Worm (Caenorhabditis elegans) whole organism, L4 larva: ENCODE measurements around the gene ZK1320.9.

Experiments used
- F10B5.3 ChIP-seq: sonication (generic microtip); optimal IDR thresholded peaks from 2 replicates; lab custom pipeline; 2016; ENCODE audit warnings: mild to moderate bottlenecking, missing genetic modification characterization, missing compliant biosample characterization
- F37D6.2 ChIP-seq: sonication (generic microtip); optimal IDR thresholded peaks from 2 replicates; lab custom pipeline; 2016; ENCODE audit warnings: mild to moderate bottlenecking, missing genetic modification characterization, missing compliant biosample characterization
- T20F7.1 ChIP-seq: fragments of 200-800 bp; sonication (Bioruptor generic); optimal IDR thresholded peaks from 2 replicates; lab custom pipeline; 2018; ENCODE audit warnings: mild to moderate bottlenecking, missing genetic modification characterization, missing compliant biosample characterization
- T26A8.4 ChIP-seq: fragments of 200-800 bp; sonication (Bioruptor generic); IDR thresholded peaks from 2 replicates; pipeline ENCODE4 v1.3.6; 2022; ENCODE audit warnings: missing genetic modification characterization, missing compliant biosample characterization
- Y105C5A.15 ChIP-seq: fragments of 200-800 bp; sonication (Bioruptor generic); IDR thresholded peaks from 2 replicates; pipeline ENCODE4 v1.3.6; 2022; ENCODE audit warnings: missing genetic modification characterization, missing compliant biosample characterization
- ZK337.2 ChIP-seq: fragments of 200-800 bp; sonication (Bioruptor generic); IDR thresholded peaks from 2 replicates; pipeline ENCODE4 v1.3.6; 2022; ENCODE audit warnings: missing genetic modification reagents, missing genetic modification characterization, missing compliant biosample characterization
- aha-1 ChIP-seq: fragments of 150-350 bp; peaks from one replicate; lab custom pipeline; 2014; ENCODE audit warnings: missing biosample characterization, missing genetic modification characterization
- ceh-20 ChIP-seq: fragments of 200-800 bp; sonication (Bioruptor generic); IDR thresholded peaks from 2 replicates; pipeline ENCODE4 v1.3.6; 2022; ENCODE audit warnings: missing genetic modification reagents, missing genetic modification characterization, missing compliant biosample characterization
- ceh-44 ChIP-seq: fragments of 200-800 bp; sonication (Bioruptor generic); IDR thresholded peaks from 2 replicates; pipeline ENCODE4 v1.3.6; 2022; ENCODE audit warnings: missing genetic modification reagents, missing genetic modification characterization, missing compliant biosample characterization
- cey-2 ChIP-seq: sonication (generic microtip); optimal IDR thresholded peaks from 3 replicates; lab custom pipeline; 2017; ENCODE audit warnings: missing genetic modification characterization, mild to moderate bottlenecking, missing compliant biosample characterization, antibody characterized with exemption, borderline replicate concordance; ENCODE audit not compliant: insufficient read depth
- daf-16 ChIP-seq, 3 experiments: sonication (generic microtip); optimal IDR thresholded peaks; 2 replicates each; lab custom pipeline; 2016 to 2017; ENCODE audit warnings: missing genetic modification characterization in 3 of 3, missing genetic modification reagents in 3 of 3, mild to moderate bottlenecking in 2 of 3, missing compliant biosample characterization in 2 of 3, missing biosample characterization in 1 of 3, moderate library complexity in 1 of 3
- dmd-8 ChIP-seq: fragments of 200-800 bp; sonication (Bioruptor generic); IDR thresholded peaks from 2 replicates; pipeline ENCODE4 v1.3.6; 2022; ENCODE audit warnings: missing genetic modification characterization, missing compliant biosample characterization
- dmd-9 ChIP-seq: fragments of 200-800 bp; sonication (Bioruptor generic); IDR thresholded peaks from 2 replicates; pipeline ENCODE4 v1.3.6; 2022; ENCODE audit warnings: missing genetic modification reagents, missing genetic modification characterization, missing compliant biosample characterization
- dpl-1 ChIP-seq: fragments of 150-350 bp; optimal IDR thresholded peaks from 2 replicates; lab custom pipeline; 2014; ENCODE audit warnings: missing biosample characterization, missing genetic modification reagents, missing genetic modification characterization
- egl-43 ChIP-seq: fragments of 200-800 bp; sonication (Bioruptor generic); IDR thresholded peaks from 2 replicates; pipeline ENCODE4 v1.3.6; 2022; ENCODE audit warnings: missing genetic modification reagents, missing genetic modification characterization, missing compliant biosample characterization
- fos-1 ChIP-seq: fragments of 150-350 bp; optimal IDR thresholded peaks from 2 replicates; lab custom pipeline; 2014; ENCODE audit warnings: missing biosample characterization, missing genetic modification characterization
- hif-1 ChIP-seq, 2 experiments: sonication (generic microtip); optimal IDR thresholded peaks; 2 replicates each; lab custom pipeline; 2016 to 2017; ENCODE audit warnings: missing compliant biosample characterization in 2 of 2, missing genetic modification characterization in 2 of 2, missing genetic modification reagents in 2 of 2, missing genotype in 2 of 2, mild to moderate bottlenecking in 1 of 2
- hlh-11 ChIP-seq: fragments of 200-800 bp; sonication (Bioruptor generic); optimal IDR thresholded peaks from 2 replicates; lab custom pipeline; 2018; ENCODE audit warnings: mild to moderate bottlenecking, missing genetic modification characterization, missing compliant biosample characterization
- hlh-30 ChIP-seq: sonication (generic microtip); optimal IDR thresholded peaks from 2 replicates; lab custom pipeline; 2017; ENCODE audit warnings: antibody characterized with exemption, mild to moderate bottlenecking, missing genetic modification characterization, missing compliant biosample characterization; ENCODE audit not compliant: insufficient read depth
- jun-1 ChIP-seq: fragments of 150-350 bp; optimal IDR thresholded peaks from 2 replicates; lab custom pipeline; 2014; ENCODE audit warnings: missing biosample characterization, missing genetic modification reagents, missing genetic modification characterization
- lin-13 ChIP-seq: fragments of 150-350 bp; optimal IDR thresholded peaks from 2 replicates; lab custom pipeline; 2014; ENCODE audit warnings: missing biosample characterization, missing genetic modification reagents, missing genetic modification characterization
- lin-29 ChIP-seq: fragments of 200-800 bp; sonication (Bioruptor generic); IDR thresholded peaks from 2 replicates; pipeline ENCODE4 v1.3.6; 2022; ENCODE audit warnings: missing genetic modification reagents, missing genetic modification characterization, missing compliant biosample characterization
- lin-38 ChIP-seq: fragments of 200-800 bp; sonication (Bioruptor generic); IDR thresholded peaks from 2 replicates; pipeline ENCODE4 v1.3.6; 2022; ENCODE audit warnings: missing genetic modification reagents, missing genetic modification characterization, missing compliant biosample characterization
- lsy-2 ChIP-seq, 2 experiments: fragments of 150-350 bp in 1 of 2; sonication (generic microtip) in 1 of 2; optimal IDR thresholded peaks; 2 replicates each; lab custom pipeline; 2014 to 2017; ENCODE audit warnings: missing biosample characterization in 2 of 2, missing genetic modification characterization in 2 of 2
- mdt-29 ChIP-seq: fragments of 200-800 bp; sonication (Bioruptor generic); IDR thresholded peaks from 2 replicates; pipeline ENCODE4 v1.3.6; 2022; ENCODE audit warnings: missing genetic modification reagents, missing genetic modification characterization, missing compliant biosample characterization
- mep-1 ChIP-seq: fragments of 150-350 bp; sonication (generic microtip); optimal IDR thresholded peaks from 3 replicates; lab custom pipeline; 2014; ENCODE audit warnings: missing biosample characterization, missing genetic modification characterization
- mes-2 ChIP-seq: sonication (generic microtip); optimal IDR thresholded peaks from 2 replicates; lab custom pipeline; 2016; ENCODE audit warnings: missing genotype, mild to moderate bottlenecking, missing genetic modification characterization, missing compliant biosample characterization; ENCODE audit not compliant: poor library complexity, severe bottlenecking
- nhr-10 ChIP-seq: fragments of 150-350 bp; optimal IDR thresholded peaks from 2 replicates; lab custom pipeline; 2014; ENCODE audit warnings: missing biosample characterization, missing genetic modification characterization
- nhr-102 ChIP-seq: sonication (generic microtip); optimal IDR thresholded peaks from 2 replicates; lab custom pipeline; 2016; ENCODE audit warnings: mild to moderate bottlenecking, missing genetic modification characterization, moderate library complexity, missing compliant biosample characterization
- nhr-28 ChIP-seq: fragments of 150-350 bp; optimal IDR thresholded peaks from 2 replicates; lab custom pipeline; 2014; ENCODE audit warnings: missing biosample characterization, missing genetic modification characterization
- nhr-41 ChIP-seq: fragments of 200-800 bp; sonication (Bioruptor generic); IDR thresholded peaks from 2 replicates; pipeline ENCODE4 v1.3.6; 2022; ENCODE audit warnings: missing genetic modification reagents, missing genetic modification characterization, missing compliant biosample characterization
- nhr-48 ChIP-seq: sonication (generic microtip); optimal IDR thresholded peaks from 2 replicates; lab custom pipeline; 2016; ENCODE audit warnings: mild to moderate bottlenecking, missing genetic modification characterization, missing compliant biosample characterization
- nhr-6 ChIP-seq: fragments of 150-350 bp; optimal IDR thresholded peaks from 2 replicates; lab custom pipeline; 2014; ENCODE audit warnings: missing biosample characterization, missing genetic modification characterization
- rbr-2 ChIP-seq: sonication (generic microtip); optimal IDR thresholded peaks from 2 replicates; lab custom pipeline; 2016; ENCODE audit warnings: missing genotype, missing genetic modification characterization, missing compliant biosample characterization
- set-16 ChIP-seq: fragments of 200-800 bp; sonication (Bioruptor generic); IDR thresholded peaks from 2 replicates; pipeline ENCODE4 v1.3.6; 2022; ENCODE audit warnings: missing genetic modification reagents, missing genetic modification characterization, missing compliant biosample characterization
- unc-62 ChIP-seq, 3 experiments: fragments of 150-350 bp in 1 of 3; sonication (generic microtip); optimal IDR thresholded peaks in 2 of 3; peaks in 1 of 3; 1 replicate in 1 of 3; 2 replicates in 2 of 3; lab custom pipeline; 2014 to 2017; ENCODE audit warnings: missing biosample characterization in 3 of 3, missing genetic modification characterization in 3 of 3, missing genetic modification reagents in 3 of 3, missing genotype in 1 of 3
- vab-7 ChIP-seq: fragments of 200-800 bp; sonication (Bioruptor generic); IDR thresholded peaks from 2 replicates; pipeline ENCODE4 v1.3.6; 2022; ENCODE audit warnings: missing genetic modification reagents, missing genetic modification characterization, missing compliant biosample characterization
- zfp-3 ChIP-seq: fragments of 200-800 bp; sonication (Bioruptor generic); conservative IDR thresholded peaks from 2 replicates; pipeline ENCODE4 v1.3.6; 2022; ENCODE audit warnings: missing genetic modification reagents, missing genetic modification characterization, missing compliant biosample characterization
- ztf-7 ChIP-seq: fragments of 150-350 bp; optimal IDR thresholded peaks from 2 replicates; lab custom pipeline; 2014; ENCODE audit warnings: missing biosample characterization, missing genetic modification characterization

Gene ZK1320.9

ce11 chrII:9713083-9713482, 26.6 kb upstream of the ZK1320.9 start (continued):
- no peak for TF ChIP-seq unc-62 (GFP tag; optimal IDR thresholded peaks at IDR 0.05 in 1 of 2; lab: Kevin White, UChicago)
- no peak for TF ChIP-seq unc-62 (tag; optimal IDR thresholded peaks at IDR 0.05; lab: Kevin White, UChicago)
- no peak for TF ChIP-seq Y105C5A.15 (GFP tag; lab: Robert Waterston, UW)

ce11 chrII:9708835-9709299, 22.4 kb upstream of the ZK1320.9 start, which contains the start of gene glt-5:
Gene glt-5, minus strand, starts transcription at chrII:9708885.
- no peak for TF ChIP-seq rbr-2 (tag; lab: Kevin White, UChicago)
- no peak for TF ChIP-seq ceh-44 (GFP tag; lab: Robert Waterston, UW)
- no peak for TF ChIP-seq jun-1 (tag; lab: Kevin White, UChicago)
- TF ChIP-seq nhr-41, result no peak
- no peak for TF ChIP-seq nhr-102 (tag; lab: Kevin White, UChicago)
- no peak for TF ChIP-seq lin-29 (GFP tag; lab: Robert Waterston, UW)
- TF ChIP-seq fos-1 (tag; lab: Kevin White, UChicago), result no peak
- TF ChIP-seq F10B5.3 (tag; lab: Kevin White, UChicago), result no peak
- no peak for TF ChIP-seq F37D6.2 (tag; lab: Kevin White, UChicago)
- TF ChIP-seq aha-1 (tag; lab: Kevin White, UChicago), result no peak
- no peak for TF ChIP-seq vab-7
- no peak for TF ChIP-seq hlh-11
- TF ChIP-seq lin-38, result no peak
- TF ChIP-seq nhr-48, result no peak
- no peak for TF ChIP-seq mep-1 (tag; lab: Kevin White, UChicago)
- no peak for TF ChIP-seq daf-16 (GFP tag; optimal IDR thresholded peaks at IDR 0.05; lab: Kevin White, UChicago)
- no peak for TF ChIP-seq daf-16 (tag; optimal IDR thresholded peaks at IDR 0.05; lab: Kevin White, UChicago)
- no peak for TF ChIP-seq nhr-10 (tag; lab: Kevin White, UChicago)
- no peak for TF ChIP-seq mdt-29
- no peak for TF ChIP-seq ztf-7 (tag; lab: Kevin White, UChicago)

- no peak for TF ChIP-seq ZK337.2 (GFP tag; lab: Robert Waterston, UW)
- TF ChIP-seq hif-1 (tag; optimal IDR thresholded peaks at IDR 0.05; lab: Kevin White, UChicago), result no peak
- peak; percentile 70 for TF ChIP-seq mes-2 (tag; lab: Kevin White, UChicago)
- no peak for TF ChIP-seq cey-2 (tag; lab: Kevin White, UChicago)
- no peak for TF ChIP-seq zfp-3 (GFP tag; lab: Robert Waterston, UW)
- TF ChIP-seq lsy-2 (tag; optimal IDR thresholded peaks at IDR 0.05; lab: Kevin White, UChicago), result peak in 1 of 2 experiments; percentile 81
- TF ChIP-seq lin-38, result peak; percentile 88
- no peak for TF ChIP-seq ceh-20 (GFP tag; lab: Robert Waterston, UW)
- peak; percentile 51 for TF ChIP-seq hlh-30 (tag; lab: Kevin White, UChicago)
- peak; percentile 18 for TF ChIP-seq nhr-6 (tag; lab: Kevin White, UChicago)
- peak; percentile 89 for TF ChIP-seq dpl-1 (GFP tag; lab: Kevin White, UChicago)
- peak; percentile 6 for TF ChIP-seq nhr-28
- TF ChIP-seq dmd-8 (GFP tag; lab: Robert Waterston, UW), result no peak
- no peak for TF ChIP-seq lin-13 (GFP tag; lab: Kevin White, UChicago)
- TF ChIP-seq dmd-9 (GFP tag; lab: Robert Waterston, UW), result no peak
- no peak for TF ChIP-seq T26A8.4 (GFP tag; lab: Robert Waterston, UW)
- no peak for TF ChIP-seq egl-43 (GFP tag; lab: Robert Waterston, UW)
- peak; percentile 12 for TF ChIP-seq mep-1 (tag; lab: Kevin White, UChicago)
- TF ChIP-seq set-16, result no peak
- TF ChIP-seq T20F7.1 (GFP tag; lab: Kevin White, UChicago), result peak; percentile 34
These were observed 19.7 kb upstream of the ZK1320.9 start, which contains the start of gene Y53C12A.3 for ce11 chrII:9706207-9706606. Gene Y53C12A.3, minus strand, starts transcription at chrII:9706240.
